Fruit fly (Drosophila melanogaster): ENCODE results near the gene mRpS18A.

dm6 chr3R:8523668-8524067 is 38.7 kb downstream of the mRpS18A start, which contains the start of gene CG31259:
- TF ChIP-seq kay (GFP tag; ENCODE audit: borderline replicate concordance) (no peak), cnc (optimal IDR thresholded peaks at IDR 0.05) (no peak), CG5204 (GFP tag; optimal IDR thresholded peaks at IDR 0.05) (no peak), Hr96 (GFP tag; optimal IDR thresholded peaks at IDR 0.05) (no peak), CG33017 (tag; optimal IDR thresholded peaks at IDR 0.05) (no peak), Clk (GFP tag; optimal IDR thresholded peaks at IDR 0.05) (no peak), toe (GFP tag; optimal IDR thresholded peaks at IDR 0.05) (no peak), CG12768 (GFP tag; optimal IDR thresholded peaks at IDR 0.05) (no peak)
